Worm (Caenorhabditis elegans) whole organism, early embryonic: Measurements from ENCODE around the gene ram-5.

Experiments
- F13C5.2 ChIP-seq: sonication (generic microtip); optimal IDR thresholded peaks from 2 replicates; lab custom pipeline; 2017; ENCODE audit warnings: mild to moderate bottlenecking, missing genetic modification characterization, inconsistent platforms, missing compliant biosample characterization
- ama-1 ChIP-seq: fragments of 150-350 bp; optimal IDR thresholded peaks from 2 replicates; lab custom pipeline; 2014
- ceh-36 ChIP-seq: sonication (generic microtip); optimal IDR thresholded peaks from 2 replicates; lab custom pipeline; 2016; ENCODE audit warnings: missing genetic modification characterization, inconsistent platforms, missing compliant biosample characterization
- ets-7 ChIP-seq: sonication (generic microtip); optimal IDR thresholded peaks from 2 replicates; lab custom pipeline; 2016; ENCODE audit warnings: missing genotype, missing genetic modification characterization, missing compliant biosample characterization
- flt-1 ChIP-seq: fragments of 200-800 bp; sonication (Bioruptor generic); IDR thresholded peaks from 2 replicates; pipeline ENCODE4 v1.3.6; 2022; ENCODE audit warnings: missing genetic modification characterization, missing compliant biosample characterization
- hmbx-1 ChIP-seq: sonication (generic microtip); optimal IDR thresholded peaks from 2 replicates; lab custom pipeline; 2016; ENCODE audit warnings: mild to moderate bottlenecking, missing genetic modification characterization, missing compliant biosample characterization
- sea-1 ChIP-seq: fragments of 200-800 bp; sonication (Bioruptor generic); conservative IDR thresholded peaks from 2 replicates; pipeline ENCODE4 v1.3.6; 2022; ENCODE audit warnings: missing genetic modification characterization, missing compliant biosample characterization
- tbx-11 ChIP-seq: fragments of 200-800 bp; sonication (Bioruptor generic); IDR thresholded peaks from 2 replicates; pipeline ENCODE4 v1.3.6; 2022; ENCODE audit warnings: missing genetic modification characterization, missing compliant biosample characterization
- tbx-37 ChIP-seq: fragments of 200-800 bp; sonication (Bioruptor generic); conservative IDR thresholded peaks from 2 replicates; pipeline ENCODE4 v1.3.6; 2022; ENCODE audit warnings: missing genetic modification reagents, missing genetic modification characterization, missing compliant biosample characterization

ce11 chrX:14563818-14564217 lies 13.9 kb downstream of the ram-5 start:
- TF ChIP-seq ceh-36 (tag; lab: Kevin White, UChicago) (no peak), ama-1 (lab: Kevin White, UChicago) (no peak), flt-1 (no peak), hmbx-1 (tag; lab: Kevin White, UChicago) (no peak), tbx-11 (GFP tag; lab: Robert Waterston, UW) (no peak), tbx-37 (no peak), ets-7 (tag; lab: Kevin White, UChicago) (no peak), F13C5.2 (tag; lab: Kevin White, UChicago) (no peak), sea-1 (no peak)
